Worm (Caenorhabditis elegans) whole organism, dauer: Measurements from ENCODE around the gene gmeb-1.

ENCODE experiments used
- unc-62 ChIP-seq: sonication (generic microtip); optimal IDR thresholded peaks from 2 replicates; lab custom pipeline; 2017; ENCODE audit warnings: missing biosample characterization, missing genetic modification reagents, missing genetic modification characterization

gmeb-1 gene

DNA sequence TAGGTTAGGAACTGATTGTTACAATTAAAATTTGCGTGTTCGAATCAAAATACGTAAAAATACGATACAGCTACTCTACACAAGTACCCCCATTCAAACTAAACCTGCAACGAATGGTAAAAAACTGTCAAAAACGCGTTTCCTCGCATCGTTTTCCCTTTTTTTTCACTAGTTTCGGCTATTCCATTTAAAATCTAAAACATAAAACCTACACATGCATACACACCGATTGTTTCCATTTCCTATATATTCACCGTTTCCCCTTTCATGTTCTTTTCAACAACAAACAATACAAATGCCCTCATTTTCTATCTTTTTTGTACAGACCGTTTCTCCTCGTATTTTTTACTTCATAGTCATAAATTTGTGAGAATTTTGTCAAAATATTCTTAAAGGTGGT is 49.4 kb downstream of the gmeb-1 start:
- TF ChIP-seq unc-62 = no peak

DNA sequence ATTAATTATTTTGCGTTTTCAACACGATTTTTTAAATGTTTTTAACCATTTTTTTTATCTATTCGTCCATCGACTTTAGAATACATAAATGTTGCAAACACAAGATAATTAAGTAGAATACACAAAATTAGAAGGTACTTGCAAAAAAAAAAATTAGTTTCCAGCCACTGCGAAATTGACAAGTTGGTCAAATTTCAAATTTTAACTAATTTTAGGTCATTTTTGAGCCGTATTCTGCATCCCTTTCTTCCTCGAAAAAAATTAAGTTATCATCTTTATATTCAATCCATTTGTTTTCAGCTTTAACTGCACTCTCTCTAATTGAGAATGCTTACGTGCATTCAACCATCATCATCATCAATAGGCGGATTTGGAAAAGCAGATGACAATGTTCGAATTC is 50.0 kb downstream of the gmeb-1 start, which contains the start of gene egl-26:
egl-26 (plus strand) TSS at position 301 of the 400 bp plus-strand sequence.
- TF ChIP-seq unc-62 = no peak
